Fruit fly (Drosophila melanogaster) whole organism, embryonic: ENCODE results near the gene Polr1F.

ENCODE experiments used
- BtbVII ChIP-seq: fragments of 200-800 bp; sonication (Bioruptor generic); optimal IDR thresholded peaks from 3 replicates; lab custom pipeline; 2017; ENCODE audit warnings: missing biosample characterization, mild to moderate bottlenecking, missing genetic modification characterization
- CG11560 ChIP-seq: fragments of 200-800 bp; sonication (Bioruptor generic); IDR thresholded peaks from 3 replicates; pipeline ENCODE4 v1.3.6; 2022; ENCODE audit warnings: missing biosample characterization, missing genetic modification characterization
- CG12155 ChIP-seq: fragments of 200-800 bp; sonication (Bioruptor generic); optimal IDR thresholded peaks from 3 replicates; lab custom pipeline; 2016; ENCODE audit warnings: missing biosample characterization, missing genetic modification characterization
- CG13123 ChIP-seq: fragments of 200-800 bp; sonication (Bioruptor generic); optimal IDR thresholded peaks from 2 replicates; lab custom pipeline; 2016; ENCODE audit warnings: missing biosample characterization, missing genetic modification characterization
- CG13775 ChIP-seq: fragments of 200-800 bp; sonication (Bioruptor generic); optimal IDR thresholded peaks from 3 replicates; lab custom pipeline; 2017; ENCODE audit warnings: missing biosample characterization, mild to moderate bottlenecking, missing genetic modification characterization
- CG17328 ChIP-seq: fragments of 200-800 bp; sonication (Bioruptor generic); IDR thresholded peaks from 2 replicates; pipeline ENCODE4 v1.3.6; 2022; ENCODE audit warnings: missing biosample characterization, missing genetic modification characterization
- CG17912 ChIP-seq: fragments of 200-800 bp; sonication (Bioruptor generic); optimal IDR thresholded peaks from 2 replicates; lab custom pipeline; 2018; ENCODE audit warnings: missing biosample characterization, mild to moderate bottlenecking, missing genetic modification characterization
- CG18011 ChIP-seq: fragments of 200-800 bp; sonication (Bioruptor generic); optimal IDR thresholded peaks from 2 replicates; lab custom pipeline; 2017; ENCODE audit warnings: missing biosample characterization, missing genetic modification characterization, mild to moderate bottlenecking, moderate library complexity, missing genotype
- CG18476 ChIP-seq: fragments of 200-800 bp; sonication (Bioruptor generic); optimal IDR thresholded peaks from 2 replicates; lab custom pipeline; 2016; ENCODE audit warnings: missing biosample characterization, mild to moderate bottlenecking, missing genetic modification characterization
- CG2120 ChIP-seq: fragments of 200-800 bp; sonication (Bioruptor generic); optimal IDR thresholded peaks from 3 replicates; lab custom pipeline; 2016; ENCODE audit warnings: missing biosample characterization, missing genetic modification characterization
- CG2875 ChIP-seq: fragments of 200-800 bp; sonication (Bioruptor generic); optimal IDR thresholded peaks from 2 replicates; lab custom pipeline; 2017; ENCODE audit warnings: missing biosample characterization, mild to moderate bottlenecking, missing genetic modification characterization, missing genetic modification reagents
- CG30431 ChIP-seq: fragments of 200-800 bp; sonication (Bioruptor generic); optimal IDR thresholded peaks from 2 replicates; lab custom pipeline; 2017; ENCODE audit warnings: missing biosample characterization, missing genetic modification characterization
- CG31388 ChIP-seq: fragments of 200-800 bp; sonication (Bioruptor generic); optimal IDR thresholded peaks from 2 replicates; lab custom pipeline; 2016; ENCODE audit warnings: missing biosample characterization, missing genetic modification characterization
- CG32772 ChIP-seq: fragments of 200-800 bp; sonication (Bioruptor generic); IDR thresholded peaks from 2 replicates; pipeline ENCODE4 v1.3.6; 2022; ENCODE audit warnings: missing biosample characterization, missing genetic modification characterization
- CG43689 ChIP-seq: fragments of 200-800 bp; sonication (Bioruptor generic); IDR thresholded peaks from 2 replicates; pipeline ENCODE4 v1.3.6; 2022; ENCODE audit warnings: missing biosample characterization, missing genetic modification characterization
- CG4424 ChIP-seq: fragments of 200-800 bp; sonication (Bioruptor generic); optimal IDR thresholded peaks from 3 replicates; lab custom pipeline; 2016; ENCODE audit warnings: missing biosample characterization, missing genetic modification characterization
- CG4617 ChIP-seq: fragments of 200-800 bp; sonication (Bioruptor generic); optimal IDR thresholded peaks from 3 replicates; lab custom pipeline; 2016; ENCODE audit warnings: missing biosample characterization, missing genetic modification characterization, borderline replicate concordance
- CG6654 ChIP-seq: fragments of 200-800 bp; sonication (Bioruptor generic); optimal IDR thresholded peaks from 2 replicates; lab custom pipeline; 2017; ENCODE audit warnings: missing biosample characterization, mild to moderate bottlenecking, missing genetic modification characterization
- CG9609 ChIP-seq: fragments of 200-800 bp; sonication (Bioruptor generic); optimal IDR thresholded peaks from 3 replicates; lab custom pipeline; 2016; ENCODE audit warnings: missing biosample characterization, missing genetic modification characterization
- Chrac-16 ChIP-seq: fragments of 200-800 bp; sonication (Bioruptor generic); optimal IDR thresholded peaks from 3 replicates; lab custom pipeline; 2016; ENCODE audit warnings: missing biosample characterization, missing genetic modification characterization
- CkIIα-i1 ChIP-seq: fragments of 200-800 bp; sonication (Bioruptor generic); IDR thresholded peaks from 2 replicates; pipeline ENCODE4 v1.3.6; 2022; ENCODE audit warnings: missing biosample characterization, missing genetic modification characterization
- Eip74EF ChIP-seq, 2 experiments: fragments of 200-800 bp in 1 of 2; fragments of >200 bp in 1 of 2; sonication (Bioruptor generic) in 1 of 2; optimal IDR thresholded peaks; 2 replicates each; lab custom pipeline; 2017 to 2019; ENCODE audit warnings: missing biosample characterization in 2 of 2, missing genetic modification characterization in 2 of 2, mild to moderate bottlenecking in 1 of 2, moderate library complexity in 1 of 2
- Fer1 ChIP-seq: fragments of 200-800 bp; sonication (Bioruptor generic); optimal IDR thresholded peaks from 2 replicates; lab custom pipeline; 2017; ENCODE audit warnings: missing biosample characterization, mild to moderate bottlenecking, missing genetic modification characterization
- Fer3 ChIP-seq: fragments of 200-800 bp; sonication (Bioruptor generic); optimal IDR thresholded peaks from 2 replicates; lab custom pipeline; 2018; ENCODE audit warnings: missing biosample characterization, mild to moderate bottlenecking, missing genetic modification characterization, moderate library complexity
- Gug ChIP-seq: fragments of 200-800 bp; sonication (Bioruptor generic); IDR thresholded peaks from 4 replicates; pipeline ENCODE4 v1.3.6; 2022; ENCODE audit warnings: missing biosample characterization, missing genetic modification characterization
- Hmx ChIP-seq: fragments of 200-800 bp; sonication (Bioruptor generic); optimal IDR thresholded peaks from 2 replicates; lab custom pipeline; 2016; ENCODE audit warnings: missing biosample characterization, missing genetic modification characterization
- MTF-1 ChIP-seq: fragments of 200-800 bp; sonication (Bioruptor generic); optimal IDR thresholded peaks from 2 replicates; lab custom pipeline; 2018; ENCODE audit warnings: missing biosample characterization, mild to moderate bottlenecking, missing genetic modification characterization, borderline replicate concordance
- Meics ChIP-seq: fragments of 200-800 bp; sonication (Bioruptor generic); optimal IDR thresholded peaks from 2 replicates; lab custom pipeline; 2017; ENCODE audit warnings: missing biosample characterization, mild to moderate bottlenecking, missing genetic modification characterization
- NC2β ChIP-seq: fragments of 200-800 bp; sonication (Bioruptor generic); optimal IDR thresholded peaks from 2 replicates; lab custom pipeline; 2016; ENCODE audit warnings: missing biosample characterization, missing genetic modification characterization
- Neu2 ChIP-seq: fragments of 200-800 bp; sonication (Bioruptor generic); optimal IDR thresholded peaks from 3 replicates; lab custom pipeline; 2016; ENCODE audit warnings: missing biosample characterization, missing genetic modification characterization, borderline replicate concordance
- Nf-YA ChIP-seq: fragments of 200-800 bp; sonication (Bioruptor generic); IDR thresholded peaks from 2 replicates; pipeline ENCODE4 v1.3.6; 2022; ENCODE audit warnings: missing biosample characterization, missing genetic modification characterization
- NfI ChIP-seq: fragments of 200-800 bp; sonication (Bioruptor generic); optimal IDR thresholded peaks from 3 replicates; lab custom pipeline; 2018; ENCODE audit warnings: missing biosample characterization, mild to moderate bottlenecking, missing genetic modification characterization, moderate library complexity
- Pdp1 ChIP-seq, 2 experiments: fragments of 200-800 bp; sonication (Bioruptor generic); optimal IDR thresholded peaks; 3 replicates each; lab custom pipeline; 2016; ENCODE audit warnings: missing biosample characterization in 2 of 2, missing genetic modification characterization in 2 of 2, mild to moderate bottlenecking in 1 of 2, moderate library complexity in 1 of 2
- Ptx1 ChIP-seq: fragments of 200-800 bp; sonication (Bioruptor generic); IDR thresholded peaks from 2 replicates; pipeline ENCODE4 v1.3.6; 2022; ENCODE audit warnings: missing biosample characterization, missing genetic modification characterization
- Ssrp ChIP-seq: fragments of 200-800 bp; sonication (Bioruptor generic); optimal IDR thresholded peaks from 2 replicates; lab custom pipeline; 2018; ENCODE audit warnings: missing biosample characterization, mild to moderate bottlenecking, missing genetic modification characterization, moderate library complexity
- YL-1 ChIP-seq: fragments of 200-800 bp; sonication (Bioruptor generic); optimal IDR thresholded peaks from 3 replicates; lab custom pipeline; 2017; ENCODE audit warnings: missing biosample characterization, mild to moderate bottlenecking, missing genetic modification characterization
- ara ChIP-seq: fragments of 200-800 bp; sonication (Bioruptor generic); IDR thresholded peaks from 2 replicates; pipeline ENCODE4 v1.3.6; 2022; ENCODE audit warnings: missing biosample characterization, missing genetic modification characterization
- ato ChIP-seq: fragments of 200-800 bp; sonication (Bioruptor generic); IDR thresholded peaks from 2 replicates; pipeline ENCODE4 v1.3.6; 2022; ENCODE audit warnings: missing biosample characterization, missing genetic modification characterization; ENCODE audit not compliant: partially characterized antibody
- btn ChIP-seq: fragments of 200-800 bp; sonication (Bioruptor generic); optimal IDR thresholded peaks from 2 replicates; lab custom pipeline; 2016; ENCODE audit warnings: missing biosample characterization, missing genetic modification characterization
- cas ChIP-seq: fragments of 200-800 bp; sonication (Bioruptor generic); IDR thresholded peaks from 2 replicates; pipeline ENCODE4 v1.3.6; 2022; ENCODE audit warnings: missing biosample characterization, missing genetic modification characterization
- dm ChIP-seq: fragments of 200-800 bp; sonication (Bioruptor generic); optimal IDR thresholded peaks from 3 replicates; lab custom pipeline; 2016; ENCODE audit warnings: missing biosample characterization, missing genetic modification characterization
- eve ChIP-seq, 2 experiments: fragments of >200 bp; optimal IDR thresholded peaks; 2 replicates each; lab custom pipeline; 2017; ENCODE audit warnings: missing biosample characterization in 2 of 2, missing genetic modification characterization in 2 of 2
- fd64A ChIP-seq: fragments of 200-800 bp; sonication (Bioruptor generic); optimal IDR thresholded peaks from 3 replicates; lab custom pipeline; 2018; ENCODE audit warnings: missing biosample characterization, mild to moderate bottlenecking, missing genetic modification characterization
- ham ChIP-seq: fragments of 200-800 bp; sonication (Bioruptor generic); IDR thresholded peaks from 2 replicates; pipeline ENCODE4 v1.3.6; 2022; ENCODE audit warnings: missing biosample characterization, missing genetic modification characterization
- jumu ChIP-seq: fragments of 200-800 bp; sonication (Bioruptor generic); optimal IDR thresholded peaks from 3 replicates; lab custom pipeline; 2016; ENCODE audit warnings: missing biosample characterization, missing genetic modification characterization
- kah ChIP-seq: fragments of 200-800 bp; sonication (Bioruptor generic); optimal IDR thresholded peaks from 2 replicates; lab custom pipeline; 2018; ENCODE audit warnings: missing biosample characterization, mild to moderate bottlenecking, missing genetic modification characterization
- nerfin-2 ChIP-seq: fragments of 200-800 bp; sonication (Bioruptor generic); IDR thresholded peaks from 2 replicates; pipeline ENCODE4 v1.3.6; 2022; ENCODE audit warnings: missing biosample characterization, missing genetic modification characterization; ENCODE audit not compliant: partially characterized antibody
- nom ChIP-seq: fragments of 200-800 bp; sonication (Bioruptor generic); optimal IDR thresholded peaks from 2 replicates; lab custom pipeline; 2017; ENCODE audit warnings: missing biosample characterization, missing genetic modification characterization, mild to moderate bottlenecking, moderate library complexity, missing genetic modification reagents
- psq ChIP-seq: fragments of 200-800 bp; sonication (Bioruptor generic); optimal IDR thresholded peaks from 2 replicates; lab custom pipeline; 2017; ENCODE audit warnings: missing biosample characterization, missing genetic modification characterization
- sr ChIP-seq: fragments of 200-800 bp; sonication (Bioruptor generic); IDR thresholded peaks from 3 replicates; pipeline ENCODE4 v1.3.6; 2022; ENCODE audit warnings: missing biosample characterization, missing genetic modification characterization

Polr1F gene

DNA sequence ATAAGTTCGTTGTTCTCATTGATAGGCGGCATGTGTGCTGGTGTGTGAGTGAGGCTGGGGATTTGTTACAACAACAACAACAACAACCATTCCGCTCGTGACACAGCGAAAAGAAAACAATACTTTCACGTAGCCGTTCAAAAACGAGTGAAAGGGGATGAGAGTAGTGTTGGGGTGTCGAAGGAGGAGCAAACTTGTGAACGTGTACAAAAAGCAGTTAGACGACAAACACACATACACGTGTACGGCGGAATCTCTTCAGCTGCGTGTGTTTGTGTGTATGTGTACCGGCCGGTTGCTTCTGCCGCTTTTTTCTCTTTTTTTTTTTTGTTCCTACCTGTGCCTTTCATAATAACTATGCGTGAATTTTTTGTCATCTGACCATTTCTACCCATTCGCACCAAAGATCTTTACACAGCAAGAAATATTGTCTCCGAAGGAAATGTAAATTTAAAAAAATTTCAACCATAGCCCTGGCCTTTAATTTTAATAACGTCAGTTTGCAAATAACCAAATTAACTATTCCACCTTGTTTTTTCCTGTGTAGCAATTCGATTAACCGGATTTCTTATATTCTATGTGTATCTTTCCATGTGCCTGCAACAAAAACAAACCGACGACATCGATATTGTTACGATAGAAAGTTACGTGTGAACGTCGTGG lies 14.6 kb upstream of the Polr1F start (continued):
- TF ChIP-seq BtbVII (no peak), Pdp1 (GFP tag; optimal IDR thresholded peaks at IDR 0.05; lab: Kevin White, UChicago) (peak in 1 of 2 experiments; percentile 64), nerfin-2 (no peak), CG17328 (GFP tag; lab: Robert Waterston, UW) (peak; percentile 89), CG32772 (GFP tag; lab: Robert Waterston, UW) (no peak), Eip74EF (GFP tag; optimal IDR thresholded peaks at IDR 0.05; lab: Kevin White, UChicago) (no peak), CG13123 (GFP tag; lab: Kevin White, UChicago) (peak; percentile 19), CG43689 (no peak), CG9609 (peak; percentile 68), CG2120 (GFP tag; lab: Kevin White, UChicago) (peak; percentile 70), nom (GFP tag; lab: Kevin White, UChicago) (peak; percentile 49), CG12155 (GFP tag; lab: Kevin White, UChicago) (peak; percentile 52), fd64A (GFP tag; lab: Kevin White, UChicago) (no peak), CG6654 (GFP tag; lab: Kevin White, UChicago) (peak; percentile 30), cas (GFP tag; lab: Robert Waterston, UW) (no peak), Gug (GFP tag; lab: Robert Waterston, UW) (peak; percentile 58; the same call in 2 of the 4 replicates), CG17912 (GFP tag; lab: Kevin White, UChicago) (no peak), Meics (no peak), btn (peak; percentile 21), CG11560 (no peak), Nf-YA (GFP tag; lab: Robert Waterston, UW) (0 out of 2 replicates have a peak, but pooled peaks have one; percentile 29), NC2β (peak; percentile 61), kah (GFP tag; lab: Kevin White, UChicago) (peak; percentile 1), ara (GFP tag; lab: Robert Waterston, UW) (no peak; the same call in 1 of the 2 replicates), jumu (GFP tag; lab: Kevin White, UChicago) (peak; percentile 58), CG31388 (GFP tag; lab: Kevin White, UChicago) (no peak), CG13775 (GFP tag; lab: Kevin White, UChicago) (peak; percentile 53), CG18476 (GFP tag; lab: Kevin White, UChicago) (peak; percentile 33), sr (GFP tag; lab: Robert Waterston, UW) (no peak), CG2875 (peak; percentile 48), CG4424 (peak; percentile 74), Fer1 (GFP tag; lab: Kevin White, UChicago) (peak; percentile 57), MTF-1 (no peak), CG4617 (GFP tag; lab: Kevin White, UChicago) (peak; percentile 46), ato (no peak), Neu2 (GFP tag; lab: Kevin White, UChicago) (peak; percentile 80), YL-1 (GFP tag; lab: Kevin White, UChicago) (no peak), Ssrp (peak; percentile 69), CG30431 (no peak), eve (GFP tag; optimal IDR thresholded peaks at IDR 0.05; lab: Kevin White, UChicago) (no peak), psq (GFP tag; lab: Kevin White, UChicago) (peak; percentile 18), Chrac-16 (GFP tag; lab: Kevin White, UChicago) (peak; percentile 62), dm (GFP tag; lab: Kevin White, UChicago) (peak; percentile 23), CG18011 (peak; percentile 43), Fer3 (tag; lab: Kevin White, UChicago) (no peak), Hmx (GFP tag; lab: Kevin White, UChicago) (no peak), CkIIα-i1 (GFP tag; lab: Robert Waterston, UW) (no peak), ham (GFP tag; lab: Robert Waterston, UW) (no peak), NfI (no peak), Ptx1 (GFP tag; lab: Robert Waterston, UW) (no peak)
